Worm (Caenorhabditis elegans) whole organism, L1 larva: ENCODE results near the gene oac-5.

Source experiments
- aly-2 ChIP-seq: fragments of 150-350 bp; optimal IDR thresholded peaks from 2 replicates; lab custom pipeline; 2014; ENCODE audit warnings: missing biosample characterization, missing genetic modification characterization
- blmp-1 ChIP-seq: fragments of 150-350 bp; optimal IDR thresholded peaks from 2 replicates; lab custom pipeline; 2014; ENCODE audit warnings: missing biosample characterization, missing genetic modification characterization
- ces-1 ChIP-seq: fragments of 150-350 bp; optimal IDR thresholded peaks from 2 replicates; lab custom pipeline; 2014; ENCODE audit warnings: missing biosample characterization, missing genetic modification reagents, missing genetic modification characterization
- dpl-1 ChIP-seq, 3 experiments: fragments of 150-350 bp in 2 of 3; sonication (generic microtip) in 1 of 3; optimal IDR thresholded peaks; 2 replicates each; lab custom pipeline; 2014 to 2017; ENCODE audit warnings: missing biosample characterization in 3 of 3, missing genetic modification characterization in 3 of 3, missing genetic modification reagents in 3 of 3
- fkh-10 ChIP-seq: sonication (generic microtip); optimal IDR thresholded peaks from 2 replicates; lab custom pipeline; 2017; ENCODE audit warnings: missing biosample characterization, missing genetic modification reagents, missing genetic modification characterization
- hlh-17 ChIP-seq: fragments of 200-800 bp; sonication (Bioruptor generic); optimal IDR thresholded peaks from 2 replicates; lab custom pipeline; 2018; ENCODE audit warnings: missing genetic modification characterization, mild to moderate bottlenecking, missing compliant biosample characterization, moderate library complexity, borderline replicate concordance
- lsy-2 ChIP-seq, 2 experiments: fragments of 150-350 bp; optimal IDR thresholded peaks; 2 replicates each; lab custom pipeline; 2014; ENCODE audit warnings: missing biosample characterization in 2 of 2, missing genetic modification characterization in 2 of 2
- nhr-19 ChIP-seq: fragments of 200-800 bp; sonication (Bioruptor generic); conservative IDR thresholded peaks from 2 replicates; pipeline ENCODE4 v1.3.6; 2022; ENCODE audit warnings: missing genetic modification characterization, missing compliant biosample characterization
- nhr-237 ChIP-seq: fragments of 150-350 bp; optimal IDR thresholded peaks from 2 replicates; lab custom pipeline; 2014; ENCODE audit warnings: missing biosample characterization, missing genetic modification characterization
- nhr-77 ChIP-seq: fragments of 150-350 bp; optimal IDR thresholded peaks from 2 replicates; lab custom pipeline; 2014; ENCODE audit warnings: missing biosample characterization, missing genetic modification characterization
- nhr-90 ChIP-seq: sonication (generic microtip); optimal IDR thresholded peaks from 2 replicates; lab custom pipeline; 2016; ENCODE audit warnings: mild to moderate bottlenecking, missing genetic modification characterization, missing compliant biosample characterization; ENCODE audit not compliant: poor library complexity
- tlp-1 ChIP-seq: fragments of 150-350 bp; optimal IDR thresholded peaks from 2 replicates; lab custom pipeline; 2014; ENCODE audit warnings: missing biosample characterization, missing genetic modification characterization
- unc-98 ChIP-seq: fragments of 200-800 bp; sonication (Bioruptor generic); IDR thresholded peaks from 2 replicates; pipeline ENCODE4 v1.3.6; 2022; ENCODE audit warnings: missing genetic modification characterization, missing compliant biosample characterization
- ztf-4 ChIP-seq: fragments of 150-350 bp; optimal IDR thresholded peaks from 2 replicates; lab custom pipeline; 2014; ENCODE audit warnings: missing biosample characterization, missing genetic modification characterization

- TF ChIP-seq nhr-237, result no peak
- TF ChIP-seq dpl-1 (GFP tag; optimal IDR thresholded peaks at IDR 0.05; lab: Kevin White, UChicago), result no peak
- no peak for TF ChIP-seq nhr-77 (tag; lab: Kevin White, UChicago)
- TF ChIP-seq fkh-10 (GFP tag; lab: Kevin White, UChicago), result no peak
- no peak for TF ChIP-seq tlp-1 (tag; lab: Kevin White, UChicago)
- TF ChIP-seq ces-1, result no peak
- no peak for TF ChIP-seq nhr-90
- TF ChIP-seq unc-98 (GFP tag; lab: Robert Waterston, UW), result no peak
- no peak for TF ChIP-seq blmp-1 (tag; lab: Kevin White, UChicago)
- TF ChIP-seq hlh-17 (GFP tag; lab: Kevin White, UChicago), result no peak
- no peak for TF ChIP-seq ztf-4
- no peak for TF ChIP-seq nhr-19 (GFP tag; lab: Robert Waterston, UW)
- TF ChIP-seq aly-2, result no peak
- no peak for TF ChIP-seq lsy-2 (tag; optimal IDR thresholded peaks at IDR 0.05; lab: Kevin White, UChicago)
These were observed 43.8 kb downstream of the oac-5 start, which contains the start of gene srw-87 for ce11 chrV:16336326-16336725.
